Worm (Caenorhabditis elegans) whole organism, young adult: ENCODE data around the gene ZK938.3.
"Not testable (repeated sequence)": the region's sequence is repeated elsewhere in the genome, so short reads cannot be mapped to it uniquely, and the experiment has no call there.

Experiments
- athp-1 ChIP-seq: sonication (generic microtip); optimal IDR thresholded peaks from 2 replicates; lab custom pipeline; 2017; ENCODE audit warnings: mild to moderate bottlenecking, missing genetic modification characterization, missing compliant biosample characterization
- ztf-26 ChIP-seq: sonication (generic microtip); optimal IDR thresholded peaks from 2 replicates; lab custom pipeline; 2017; ENCODE audit warnings: missing genetic modification characterization, missing compliant biosample characterization

DNA sequence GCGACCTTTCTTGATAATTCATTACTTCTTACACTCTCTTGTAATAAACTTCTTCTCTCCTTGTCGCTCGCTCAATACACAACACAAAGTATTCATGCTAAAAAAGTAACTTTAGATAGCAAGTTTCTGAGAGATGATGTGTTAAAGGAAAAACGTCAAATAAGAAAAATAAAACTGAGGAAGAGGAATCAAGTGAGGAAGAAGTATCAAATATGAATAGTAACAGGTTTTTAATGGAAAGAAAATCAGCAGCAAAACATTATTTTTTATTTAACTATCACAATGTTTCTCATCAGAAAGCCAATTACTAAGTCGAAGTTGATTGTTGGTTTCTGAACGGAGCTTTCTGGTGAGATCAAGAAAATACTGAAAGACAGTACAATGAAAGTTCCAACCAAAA is 32.6 kb upstream of the ZK938.3 start, which contains the start of gene chil-1:
- TF ChIP-seq ztf-26; athp-1 (tag; lab: Kevin White, UChicago): not testable (repeated sequence)
